Worm (Caenorhabditis elegans) whole organism, L2 larva: ENCODE data around the gene C36E6.8.
A peak's percentile ranks its signal among the peaks of the same experiment; 100 is the strongest.

Experiments used
- C34F6.9 ChIP-seq: fragments of 150-350 bp; optimal IDR thresholded peaks from 2 replicates; lab custom pipeline; 2014; ENCODE audit warnings: missing biosample characterization, missing genetic modification characterization
- F13H6.1 ChIP-seq: sonication (generic microtip); optimal IDR thresholded peaks from 2 replicates; lab custom pipeline; 2016; ENCODE audit warnings: missing genetic modification characterization, missing compliant biosample characterization
- Y55F3AM.14 ChIP-seq: fragments of 200-800 bp; sonication (Bioruptor generic); optimal IDR thresholded peaks from 2 replicates; lab custom pipeline; 2018; ENCODE audit warnings: mild to moderate bottlenecking, missing genetic modification characterization, missing compliant biosample characterization
- ZK546.5 ChIP-seq: sonication (generic microtip); optimal IDR thresholded peaks from 2 replicates; lab custom pipeline; 2017; ENCODE audit warnings: missing biosample characterization, missing genetic modification characterization
- alr-1 ChIP-seq: fragments of 150-350 bp; optimal IDR thresholded peaks from 2 replicates; lab custom pipeline; 2014; ENCODE audit warnings: missing biosample characterization, missing genetic modification characterization
- aly-2 ChIP-seq: fragments of 150-350 bp; optimal IDR thresholded peaks from 2 replicates; lab custom pipeline; 2014; ENCODE audit warnings: missing biosample characterization, missing genetic modification characterization
- ama-1 ChIP-seq: fragments of 150-350 bp; optimal IDR thresholded peaks from 2 replicates; lab custom pipeline; 2018; ENCODE audit warnings: inconsistent platforms
- blmp-1 ChIP-seq: sonication (generic microtip); optimal IDR thresholded peaks from 2 replicates; lab custom pipeline; 2017; ENCODE audit warnings: missing genetic modification characterization, mild to moderate bottlenecking, missing compliant biosample characterization, antibody characterized with exemption, moderate library complexity; ENCODE audit not compliant: insufficient read depth
- ceh-16 ChIP-seq: fragments of 150-350 bp; optimal IDR thresholded peaks from 2 replicates; lab custom pipeline; 2014; ENCODE audit warnings: missing biosample characterization, missing genetic modification characterization
- ceh-82 ChIP-seq: fragments of 150-350 bp; optimal IDR thresholded peaks from 2 replicates; lab custom pipeline; 2014; ENCODE audit warnings: missing biosample characterization, missing genetic modification characterization
- crh-2 ChIP-seq: sonication (generic microtip); optimal IDR thresholded peaks from 2 replicates; lab custom pipeline; 2017; ENCODE audit warnings: missing biosample characterization, missing genetic modification characterization
- dmd-4 ChIP-seq: sonication (generic microtip); optimal IDR thresholded peaks from 2 replicates; lab custom pipeline; 2017; ENCODE audit warnings: missing biosample characterization, missing genetic modification characterization
- elt-1 ChIP-seq: fragments of 150-350 bp; optimal IDR thresholded peaks from 2 replicates; lab custom pipeline; 2014; ENCODE audit warnings: missing biosample characterization, missing genetic modification characterization
- fos-1 ChIP-seq: fragments of 150-350 bp; optimal IDR thresholded peaks from 2 replicates; lab custom pipeline; 2014; ENCODE audit warnings: missing biosample characterization, missing genetic modification characterization
- gmeb-1 ChIP-seq: fragments of 150-350 bp; optimal IDR thresholded peaks from 2 replicates; lab custom pipeline; 2014; ENCODE audit warnings: missing biosample characterization, missing genetic modification characterization
- lin-11 ChIP-seq: fragments of 150-350 bp; sonication (generic microtip); optimal IDR thresholded peaks from 2 replicates; lab custom pipeline; 2014; ENCODE audit warnings: missing biosample characterization, missing genetic modification characterization, inconsistent platforms, mixed read lengths
- lin-13 ChIP-seq: fragments of 150-350 bp; optimal IDR thresholded peaks from 2 replicates; lab custom pipeline; 2014; ENCODE audit warnings: missing biosample characterization, missing genetic modification reagents, missing genetic modification characterization
- lin-39 ChIP-seq: fragments of 150-350 bp; optimal IDR thresholded peaks from 2 replicates; lab custom pipeline; 2014; ENCODE audit warnings: missing biosample characterization, missing genetic modification reagents, missing genetic modification characterization
- lsy-2 ChIP-seq, 2 experiments: fragments of 150-350 bp in 1 of 2; sonication (generic microtip) in 1 of 2; optimal IDR thresholded peaks; 2 replicates each; lab custom pipeline; 2014 to 2017; ENCODE audit warnings: missing biosample characterization in 2 of 2, missing genetic modification characterization in 2 of 2
- mab-5 ChIP-seq: fragments of 150-350 bp; optimal IDR thresholded peaks from 2 replicates; lab custom pipeline; 2014; ENCODE audit warnings: missing biosample characterization, missing genetic modification characterization
- mdl-1 ChIP-seq, 2 experiments: fragments of 150-350 bp in 1 of 2; sonication (generic microtip) in 1 of 2; optimal IDR thresholded peaks; 2 replicates each; lab custom pipeline; 2017; ENCODE audit warnings: missing biosample characterization in 2 of 2, missing genetic modification characterization in 2 of 2
- nhr-10 ChIP-seq: sonication (generic microtip); optimal IDR thresholded peaks from 2 replicates; lab custom pipeline; 2017; ENCODE audit warnings: missing biosample characterization, missing genetic modification characterization
- nhr-11 ChIP-seq: fragments of 150-350 bp; optimal IDR thresholded peaks from 2 replicates; lab custom pipeline; 2014; ENCODE audit warnings: missing biosample characterization, missing genetic modification characterization
- nhr-129 ChIP-seq: fragments of 150-350 bp; optimal IDR thresholded peaks from 2 replicates; lab custom pipeline; 2014; ENCODE audit warnings: missing biosample characterization, missing genetic modification characterization
- nhr-21 ChIP-seq: fragments of 150-350 bp; optimal IDR thresholded peaks from 2 replicates; lab custom pipeline; 2014; ENCODE audit warnings: missing biosample characterization, missing genetic modification characterization
- nhr-23 ChIP-seq: fragments of 150-350 bp; optimal IDR thresholded peaks from 2 replicates; lab custom pipeline; 2014; ENCODE audit warnings: missing biosample characterization, missing genetic modification reagents, missing genetic modification characterization
- nhr-237 ChIP-seq: fragments of 150-350 bp; optimal IDR thresholded peaks from 2 replicates; lab custom pipeline; 2014; ENCODE audit warnings: missing biosample characterization, missing genetic modification characterization
- nhr-25 ChIP-seq: fragments of 150-350 bp; sonication (generic microtip); optimal IDR thresholded peaks from 3 replicates; lab custom pipeline; 2014; ENCODE audit warnings: missing biosample characterization, missing genetic modification characterization
- nhr-6 ChIP-seq: fragments of 150-350 bp; optimal IDR thresholded peaks from 2 replicates; lab custom pipeline; 2014; ENCODE audit warnings: missing biosample characterization, missing genetic modification characterization
- sem-4 ChIP-seq: fragments of 150-350 bp; optimal IDR thresholded peaks from 2 replicates; lab custom pipeline; 2014; ENCODE audit warnings: missing biosample characterization, missing genetic modification reagents, missing genetic modification characterization
- sma-3 ChIP-seq: sonication (generic microtip); optimal IDR thresholded peaks from 2 replicates; lab custom pipeline; 2016; ENCODE audit warnings: missing genetic modification reagents, missing genetic modification characterization, missing compliant biosample characterization
- sma-9 ChIP-seq, 2 experiments: fragments of 150-350 bp in 1 of 2; sonication (generic microtip) in 1 of 2; optimal IDR thresholded peaks; 2 replicates each; lab custom pipeline; 2014 to 2016; ENCODE audit warnings: missing genetic modification characterization in 2 of 2, mild to moderate bottlenecking in 1 of 2, missing biosample characterization in 1 of 2, missing compliant biosample characterization in 1 of 2, missing genetic modification reagents in 1 of 2, moderate library complexity in 1 of 2
- snpc-4 ChIP-seq: fragments of 150-350 bp; optimal IDR thresholded peaks from 2 replicates; lab custom pipeline; 2014; ENCODE audit warnings: missing biosample characterization, missing genetic modification characterization
- unc-39 ChIP-seq: fragments of 150-350 bp; optimal IDR thresholded peaks from 2 replicates; lab custom pipeline; 2014; ENCODE audit warnings: missing biosample characterization, missing genetic modification characterization
- unc-62 ChIP-seq: fragments of 150-350 bp; optimal IDR thresholded peaks from 2 replicates; lab custom pipeline; 2014; ENCODE audit warnings: missing biosample characterization, missing genetic modification reagents, missing genetic modification characterization
- zag-1 ChIP-seq: fragments of 150-350 bp; optimal IDR thresholded peaks from 2 replicates; lab custom pipeline; 2014; ENCODE audit warnings: missing biosample characterization, missing genetic modification characterization

The C36E6.8 gene

ce11 chrX:17422593-17422992, 15.9 kb upstream of the C36E6.8 start:
- no peak for TF ChIP-seq snpc-4 (tag; lab: Kevin White, UChicago)
- TF ChIP-seq mab-5 (tag; lab: Kevin White, UChicago) = no peak
- TF ChIP-seq crh-2 (tag; lab: Kevin White, UChicago) = no peak
- no peak for TF ChIP-seq nhr-21 (tag; lab: Kevin White, UChicago)
- TF ChIP-seq sma-3 = no peak
- TF ChIP-seq nhr-11 (tag; lab: Kevin White, UChicago) = no peak
- TF ChIP-seq dmd-4 (tag; lab: Kevin White, UChicago) = no peak
- TF ChIP-seq unc-62 = no peak
- TF ChIP-seq sem-4 = no peak
- TF ChIP-seq nhr-25 (tag; lab: Kevin White, UChicago) = no peak

ce11 chrX:17423894-17424594, 14.4 kb upstream of the C36E6.8 start:
- TF ChIP-seq aly-2 (no peak), ceh-16 (tag; lab: Kevin White, UChicago) (peak; percentile 80), nhr-11 (tag; lab: Kevin White, UChicago) (no peak), sem-4 (peak; percentile 42), blmp-1 (peak; percentile 33), Y55F3AM.14 (GFP tag; lab: Kevin White, UChicago) (no peak), crh-2 (tag; lab: Kevin White, UChicago) (peak; percentile 21), nhr-25 (tag; lab: Kevin White, UChicago) (peak; percentile 6), sma-9 (GFP tag; optimal IDR thresholded peaks at IDR 0.05; lab: Kevin White, UChicago) (peak; percentile 40), sma-9 (tag; optimal IDR thresholded peaks at IDR 0.05; lab: Kevin White, UChicago) (no peak), gmeb-1 (tag; lab: Kevin White, UChicago) (no peak), unc-39 (tag; lab: Kevin White, UChicago) (no peak), lin-11 (no peak), ceh-82 (tag; lab: Kevin White, UChicago) (no peak), C34F6.9 (tag; lab: Kevin White, UChicago) (no peak)

- TF ChIP-seq nhr-10 (tag; lab: Kevin White, UChicago) (no peak), nhr-129 (no peak), lin-11 (no peak), C34F6.9 (tag; lab: Kevin White, UChicago) (no peak), fos-1 (no peak), lin-39 (tag; lab: Kevin White, UChicago) (no peak), nhr-237 (no peak), mdl-1 (tag; optimal IDR thresholded peaks at IDR 0.05; lab: Kevin White, UChicago) (no peak), alr-1 (no peak), zag-1 (no peak), ZK546.5 (tag; lab: Kevin White, UChicago) (no peak)
These were observed 13.9 kb upstream of the C36E6.8 start for ce11 chrX:17424595-17424913.

ce11 chrX:17426712-17427111, 11.8 kb upstream of the C36E6.8 start:
- TF ChIP-seq nhr-6 (no peak), sma-3 (peak; percentile 10), zag-1 (no peak), ama-1 (no peak)

ce11 chrX:17427778-17428177, 10.7 kb upstream of the C36E6.8 start:
- TF ChIP-seq C34F6.9 (tag; lab: Kevin White, UChicago) (no peak), ceh-16 (tag; lab: Kevin White, UChicago) (peak; percentile 78), alr-1 (no peak), F13H6.1 (tag; lab: Kevin White, UChicago) (no peak), nhr-129 (peak; percentile 30), nhr-6 (peak; percentile 41), crh-2 (tag; lab: Kevin White, UChicago) (peak; percentile 5), sma-9 (GFP tag; optimal IDR thresholded peaks at IDR 0.05; lab: Kevin White, UChicago) (peak; percentile 77), sma-9 (tag; optimal IDR thresholded peaks at IDR 0.05; lab: Kevin White, UChicago) (no peak), nhr-23 (tag; lab: Kevin White, UChicago) (no peak), elt-1 (tag; lab: Kevin White, UChicago) (peak; percentile 80), nhr-21 (tag; lab: Kevin White, UChicago) (peak; percentile 54), sem-4 (peak; percentile 18), gmeb-1 (tag; lab: Kevin White, UChicago) (peak; percentile 19), lsy-2 (tag; optimal IDR thresholded peaks at IDR 0.05; lab: Kevin White, UChicago) (peak in 1 of 2 experiments; percentile 85), nhr-11 (tag; lab: Kevin White, UChicago) (no peak), fos-1 (peak; percentile 7), Y55F3AM.14 (GFP tag; lab: Kevin White, UChicago) (no peak), sma-3 (peak; percentile 66), lin-13 (GFP tag; lab: Kevin White, UChicago) (no peak), blmp-1 (peak; percentile 12), nhr-25 (tag; lab: Kevin White, UChicago) (peak; percentile 47)
- TF ChIP-seq, all 48 proteins: peak for 14
